Worm (Caenorhabditis elegans): ENCODE results near the gene F46C8.8.

ce11 chrX:7525271-7525670 lies 29.0 kb downstream of the F46C8.8 start, which contains the start of gene F46C8.3:
- TF ChIP-seq sea-1 (GFP tag; conservative IDR thresholded peaks at IDR 0.05) (no peak), tbx-11 (GFP tag; IDR thresholded peaks at IDR 0.05) (no peak), ceh-13 (GFP tag; optimal IDR thresholded peaks at IDR 0.05) (no peak), ama-1 (optimal IDR thresholded peaks at IDR 0.05) (no peak)
